Fruit fly (Drosophila melanogaster) whole organism, embryonic: ENCODE data around the gene CG11095.

Experiments used
- BEAF-32 ChIP-seq: fragments of 200-800 bp; sonication (Bioruptor generic); optimal IDR thresholded peaks from 3 replicates; lab custom pipeline; 2017; ENCODE audit warnings: missing biosample characterization, missing genetic modification characterization, mild to moderate bottlenecking, moderate library complexity, missing genetic modification reagents
- CG12104 ChIP-seq: fragments of 200-800 bp; sonication (Bioruptor generic); optimal IDR thresholded peaks from 3 replicates; lab custom pipeline; 2016; ENCODE audit warnings: missing biosample characterization, missing genetic modification characterization
- CG12236 ChIP-seq: fragments of 200-800 bp; sonication (Bioruptor generic); optimal IDR thresholded peaks from 2 replicates; lab custom pipeline; 2016; ENCODE audit warnings: missing biosample characterization, missing genetic modification characterization
- CG12391 ChIP-seq: fragments of 200-800 bp; sonication (Bioruptor generic); optimal IDR thresholded peaks from 3 replicates; lab custom pipeline; 2018; ENCODE audit warnings: missing biosample characterization, mild to moderate bottlenecking, missing genetic modification characterization, moderate library complexity
- CG13287 ChIP-seq: fragments of 200-800 bp; sonication (Bioruptor generic); IDR thresholded peaks from 2 replicates; pipeline ENCODE4 v1.3.6; 2022; ENCODE audit warnings: missing biosample characterization, missing genetic modification characterization; ENCODE audit not compliant: partially characterized antibody
- CG13624 ChIP-seq: fragments of 200-800 bp; sonication (Bioruptor generic); optimal IDR thresholded peaks from 2 replicates; lab custom pipeline; 2016; ENCODE audit warnings: missing biosample characterization, missing genetic modification characterization
- CG14965 ChIP-seq: fragments of 200-800 bp; sonication (Bioruptor generic); optimal IDR thresholded peaks from 2 replicates; lab custom pipeline; 2016; ENCODE audit warnings: missing biosample characterization, missing genetic modification characterization, borderline replicate concordance
- CG15269 ChIP-seq: fragments of 200-800 bp; sonication (Bioruptor generic); optimal IDR thresholded peaks from 2 replicates; lab custom pipeline; 2018; ENCODE audit warnings: missing biosample characterization, mild to moderate bottlenecking, missing genetic modification characterization, moderate library complexity
- CG1529 ChIP-seq: fragments of 200-800 bp; sonication (Bioruptor generic); optimal IDR thresholded peaks from 3 replicates; lab custom pipeline; 2018; ENCODE audit warnings: missing biosample characterization, missing genetic modification characterization
- CG1647 ChIP-seq: fragments of 200-800 bp; sonication (Bioruptor generic); optimal IDR thresholded peaks from 3 replicates; lab custom pipeline; 2016; ENCODE audit warnings: missing biosample characterization, missing genetic modification characterization
- CG16815 ChIP-seq: fragments of 200-800 bp; sonication (Bioruptor generic); optimal IDR thresholded peaks from 3 replicates; lab custom pipeline; 2017; ENCODE audit warnings: missing biosample characterization, mild to moderate bottlenecking, missing genetic modification characterization
- CG18599 ChIP-seq: fragments of 200-800 bp; sonication (Bioruptor generic); optimal IDR thresholded peaks from 3 replicates; lab custom pipeline; 2017; ENCODE audit warnings: missing biosample characterization, missing genetic modification characterization, mild to moderate bottlenecking, moderate library complexity, missing genetic modification reagents
- CG2712 ChIP-seq: fragments of 200-800 bp; optimal IDR thresholded peaks from 3 replicates; lab custom pipeline; 2019; ENCODE audit warnings: missing biosample characterization, mild to moderate bottlenecking, missing genetic modification characterization, moderate library complexity
- CG31224 ChIP-seq: fragments of 200-800 bp; sonication (Bioruptor generic); IDR thresholded peaks from 2 replicates; pipeline ENCODE4 v1.3.6; 2022; ENCODE audit warnings: missing biosample characterization, missing genetic modification characterization
- CG3281 ChIP-seq: fragments of 200-800 bp; sonication (Bioruptor generic); optimal IDR thresholded peaks from 3 replicates; lab custom pipeline; 2017; ENCODE audit warnings: missing biosample characterization, mild to moderate bottlenecking, missing genetic modification characterization
- CG3407 ChIP-seq: fragments of 200-800 bp; sonication (Bioruptor generic); optimal IDR thresholded peaks from 2 replicates; lab custom pipeline; 2018; ENCODE audit warnings: missing biosample characterization, mild to moderate bottlenecking, missing genetic modification characterization
- CG42726 ChIP-seq: fragments of 200-800 bp; sonication (Bioruptor generic); IDR thresholded peaks from 2 replicates; pipeline ENCODE4 v1.3.6; 2022; ENCODE audit warnings: missing biosample characterization, missing genetic modification characterization; ENCODE audit not compliant: partially characterized antibody
- CG4854 ChIP-seq: fragments of 200-800 bp; sonication (Bioruptor generic); optimal IDR thresholded peaks from 2 replicates; lab custom pipeline; 2016; ENCODE audit warnings: missing biosample characterization, missing genetic modification characterization, inconsistent platforms
- CG8089 ChIP-seq: fragments of 200-800 bp; sonication (Bioruptor generic); optimal IDR thresholded peaks from 3 replicates; lab custom pipeline; 2016; ENCODE audit warnings: missing biosample characterization, missing genetic modification characterization
- CG8388 ChIP-seq: fragments of 200-800 bp; sonication (Bioruptor generic); optimal IDR thresholded peaks from 2 replicates; lab custom pipeline; 2019; ENCODE audit warnings: missing biosample characterization, mild to moderate bottlenecking, missing genetic modification characterization, moderate library complexity
- CG9797 ChIP-seq: fragments of 200-800 bp; sonication (Bioruptor generic); optimal IDR thresholded peaks from 3 replicates; lab custom pipeline; 2018; ENCODE audit warnings: missing biosample characterization, mild to moderate bottlenecking, missing genetic modification characterization
- CG9817 ChIP-seq: fragments of 200-800 bp; sonication (Bioruptor generic); optimal IDR thresholded peaks from 2 replicates; lab custom pipeline; 2018; ENCODE audit warnings: missing biosample characterization, mild to moderate bottlenecking, missing genetic modification characterization, moderate library complexity
- Drgx ChIP-seq: fragments of 200-800 bp; sonication (Bioruptor generic); IDR thresholded peaks from 2 replicates; pipeline ENCODE4 v1.3.6; 2022; ENCODE audit warnings: missing biosample characterization, missing genetic modification characterization
- Fer3 ChIP-seq: fragments of 200-800 bp; sonication (Bioruptor generic); optimal IDR thresholded peaks from 2 replicates; lab custom pipeline; 2018; ENCODE audit warnings: missing biosample characterization, mild to moderate bottlenecking, missing genetic modification characterization, moderate library complexity
- HHEX ChIP-seq: fragments of 200-800 bp; sonication (Bioruptor generic); optimal IDR thresholded peaks from 3 replicates; lab custom pipeline; 2017; ENCODE audit warnings: missing biosample characterization, mild to moderate bottlenecking, missing genetic modification characterization, missing genetic modification reagents
- Hmx ChIP-seq: fragments of 200-800 bp; sonication (Bioruptor generic); optimal IDR thresholded peaks from 2 replicates; lab custom pipeline; 2016; ENCODE audit warnings: missing biosample characterization, missing genetic modification characterization
- MBD-R2 ChIP-seq: fragments of 200-800 bp; sonication (Bioruptor generic); IDR thresholded peaks from 2 replicates; pipeline ENCODE4 v1.3.6; 2022; ENCODE audit warnings: missing biosample characterization, missing genetic modification characterization
- Max ChIP-seq: fragments of 200-800 bp; sonication (Bioruptor generic); optimal IDR thresholded peaks from 2 replicates; lab custom pipeline; 2016; ENCODE audit warnings: missing biosample characterization, mild to moderate bottlenecking, missing genetic modification characterization
- Mrtf ChIP-seq: fragments of 200-800 bp; sonication (Bioruptor generic); IDR thresholded peaks from 3 replicates; pipeline ENCODE4 v1.3.6; 2022; ENCODE audit warnings: missing biosample characterization, missing genetic modification characterization
- NFAT ChIP-seq: fragments of 200-800 bp; sonication (Bioruptor generic); IDR thresholded peaks from 2 replicates; pipeline ENCODE4 v1.3.6; 2022; ENCODE audit warnings: missing biosample characterization, missing genetic modification characterization
- PHDP ChIP-seq: fragments of 200-800 bp; sonication (Bioruptor generic); optimal IDR thresholded peaks from 3 replicates; lab custom pipeline; 2018; ENCODE audit warnings: missing biosample characterization, mild to moderate bottlenecking, missing genetic modification characterization, moderate library complexity
- Sox102F ChIP-seq: fragments of 200-800 bp; sonication (Bioruptor generic); optimal IDR thresholded peaks from 2 replicates; lab custom pipeline; 2018; ENCODE audit warnings: missing biosample characterization, mild to moderate bottlenecking, missing genetic modification characterization, moderate library complexity
- Sry-δ ChIP-seq: fragments of 200-800 bp; sonication (Bioruptor generic); optimal IDR thresholded peaks from 2 replicates; lab custom pipeline; 2016; ENCODE audit warnings: missing biosample characterization, missing genetic modification characterization
- Taf1 ChIP-seq: fragments of 200-800 bp; sonication (Bioruptor generic); IDR thresholded peaks from 2 replicates; pipeline ENCODE4 v1.3.6; 2022; ENCODE audit warnings: missing biosample characterization, missing genetic modification characterization
- Vsx1 ChIP-seq: fragments of 200-800 bp; sonication (Bioruptor generic); optimal IDR thresholded peaks from 2 replicates; lab custom pipeline; 2017; ENCODE audit warnings: missing biosample characterization, mild to moderate bottlenecking, missing genetic modification characterization, missing genetic modification reagents
- ap ChIP-seq: fragments of 200-800 bp; sonication (Bioruptor generic); IDR thresholded peaks from 2 replicates; pipeline ENCODE4 v1.3.6; 2022; ENCODE audit warnings: missing biosample characterization, missing genetic modification characterization
- ara ChIP-seq: fragments of 200-800 bp; sonication (Bioruptor generic); IDR thresholded peaks from 2 replicates; pipeline ENCODE4 v1.3.6; 2022; ENCODE audit warnings: missing biosample characterization, missing genetic modification characterization
- cg ChIP-seq: fragments of 200-800 bp; sonication (Bioruptor generic); optimal IDR thresholded peaks from 3 replicates; lab custom pipeline; 2019; ENCODE audit warnings: missing biosample characterization, mild to moderate bottlenecking, missing genetic modification characterization, moderate library complexity
- chn ChIP-seq: fragments of 200-800 bp; sonication (Bioruptor generic); optimal IDR thresholded peaks from 2 replicates; lab custom pipeline; 2016; ENCODE audit warnings: missing biosample characterization, missing genetic modification characterization
- gcm2 ChIP-seq: fragments of 200-800 bp; sonication (Bioruptor generic); optimal IDR thresholded peaks from 2 replicates; lab custom pipeline; 2016; ENCODE audit warnings: missing biosample characterization, missing genetic modification characterization
- klu ChIP-seq: fragments of 200-800 bp; sonication (Bioruptor generic); IDR thresholded peaks from 2 replicates; pipeline ENCODE4 v1.3.6; 2022; ENCODE audit warnings: missing biosample characterization, missing genetic modification characterization
- nerfin-2 ChIP-seq: fragments of 200-800 bp; sonication (Bioruptor generic); IDR thresholded peaks from 2 replicates; pipeline ENCODE4 v1.3.6; 2022; ENCODE audit warnings: missing biosample characterization, missing genetic modification characterization; ENCODE audit not compliant: partially characterized antibody
- pan ChIP-seq, 4 experiments: fragments of >200 bp in 3 of 4; fragments of 200-800 bp in 1 of 4; sonication (Bioruptor generic) in 1 of 4; optimal IDR thresholded peaks in 3 of 4; IDR thresholded peaks in 1 of 4; 2 replicates each; pipeline versions ENCODE4 v1.3.6 to Lab custom; 2017 to 2022; ENCODE audit warnings: missing biosample characterization in 2 of 4, missing genetic modification characterization in 2 of 4, mixed read lengths in 1 of 4
- pho ChIP-seq: fragments of 200-800 bp; sonication (Bioruptor generic); optimal IDR thresholded peaks from 2 replicates; lab custom pipeline; 2016; ENCODE audit warnings: missing biosample characterization, missing genetic modification characterization
- ro ChIP-seq: fragments of 200-800 bp; sonication (Bioruptor generic); IDR thresholded peaks from 2 replicates; pipeline ENCODE4 v1.3.6; 2022; ENCODE audit warnings: missing biosample characterization, missing genetic modification characterization
- row ChIP-seq: fragments of 200-800 bp; sonication (Bioruptor generic); IDR thresholded peaks from 3 replicates; pipeline ENCODE4 v1.3.6; 2022; ENCODE audit warnings: missing biosample characterization, missing genetic modification characterization
- sens ChIP-seq: fragments of 200-800 bp; sonication (Bioruptor generic); peaks from one replicate; lab custom pipeline; 2016; ENCODE audit warnings: missing biosample characterization, missing genetic modification characterization
- slbo ChIP-seq: fragments of 200-800 bp; sonication (Bioruptor generic); IDR thresholded peaks from 2 replicates; pipeline ENCODE4 v1.3.6; 2022; ENCODE audit warnings: missing biosample characterization, missing genetic modification characterization
- tx ChIP-seq: fragments of 200-800 bp; sonication (Bioruptor generic); optimal IDR thresholded peaks from 2 replicates; lab custom pipeline; 2016; ENCODE audit warnings: missing biosample characterization, missing genetic modification characterization
- vfl ChIP-seq: fragments of 200-800 bp; sonication (Bioruptor generic); optimal IDR thresholded peaks from 2 replicates; lab custom pipeline; 2016; ENCODE audit warnings: missing biosample characterization, missing genetic modification characterization
- yki ChIP-seq: fragments of >200 bp; optimal IDR thresholded peaks from 3 replicates; lab custom pipeline; 2018
- zf30C ChIP-seq: fragments of 200-800 bp; sonication (Bioruptor generic); optimal IDR thresholded peaks from 3 replicates; lab custom pipeline; 2018; ENCODE audit warnings: missing biosample characterization, mild to moderate bottlenecking, missing genetic modification characterization

The CG11095 gene

DNA sequence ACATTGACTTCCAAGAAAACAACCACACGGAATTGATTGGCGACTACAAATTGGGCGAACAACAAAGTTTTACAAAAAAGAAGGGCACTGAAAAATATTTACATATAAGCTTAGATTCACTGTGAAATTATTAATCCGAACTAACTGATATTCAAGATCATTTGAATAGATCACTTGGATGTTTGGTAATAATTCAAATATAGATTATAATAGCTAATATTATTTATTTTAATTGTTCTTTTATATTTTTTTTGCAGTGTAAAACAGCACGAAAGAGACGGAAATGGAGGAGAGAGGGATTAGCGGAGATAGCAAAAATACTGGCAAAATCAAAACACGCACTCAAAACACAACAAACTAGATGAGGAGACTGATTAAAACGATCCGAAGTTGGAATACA lies 26.8 kb downstream of the CG11095 start (continued):
- TF ChIP-seq CG4854 (GFP tag; lab: Kevin White, UChicago) = no peak
- TF ChIP-seq cg (GFP tag; lab: Kevin White, UChicago) = no peak
- no peak for TF ChIP-seq Fer3
- TF ChIP-seq Sox102F (GFP tag; lab: Kevin White, UChicago) = peak; percentile 42
- TF ChIP-seq MBD-R2 (GFP tag; lab: Robert Waterston, UW) = no peak
- no peak for TF ChIP-seq klu (GFP tag; lab: Robert Waterston, UW)
- peak; percentile 40 for TF ChIP-seq CG15269 (tag; lab: Kevin White, UChicago)
- peak; percentile 39 for TF ChIP-seq CG2712 (tag; lab: Kevin White, UChicago)
- no peak for TF ChIP-seq CG42726 (GFP tag; lab: Robert Waterston, UW)
- TF ChIP-seq CG3407 = no peak
- no peak for TF ChIP-seq gcm2 (GFP tag; lab: Kevin White, UChicago)
- TF ChIP-seq Taf1 (GFP tag; lab: Robert Waterston, UW) = no peak
- no peak for TF ChIP-seq pan (optimal IDR thresholded peaks at IDR 0.05; lab: Kevin White, UChicago)
- TF ChIP-seq pan (GFP tag; optimal IDR thresholded peaks at IDR 0.05 in 1 of 2, IDR thresholded peaks at IDR 0.05 in 1 of 2) = peak in 1 of 2 experiments; percentile 45
- TF ChIP-seq tx (GFP tag; lab: Kevin White, UChicago) = no peak
- peak; percentile 53 for TF ChIP-seq Drgx (GFP tag; lab: Robert Waterston, UW)
- no peak for TF ChIP-seq CG13287 (GFP tag; lab: Robert Waterston, UW)
- no peak for TF ChIP-seq CG9797 (GFP tag; lab: Kevin White, UChicago)
- no peak for TF ChIP-seq HHEX (GFP tag; lab: Kevin White, UChicago)
- no peak for TF ChIP-seq sens (GFP tag; lab: Kevin White, UChicago)
- no peak for TF ChIP-seq pho (GFP tag; lab: Kevin White, UChicago)
- TF ChIP-seq NFAT (GFP tag; lab: Robert Waterston, UW) = no peak
- no peak for TF ChIP-seq CG14965 (GFP tag; lab: Kevin White, UChicago)
- TF ChIP-seq CG31224 (GFP tag; lab: Robert Waterston, UW) = no peak
- no peak for TF ChIP-seq CG16815 (GFP tag; lab: Kevin White, UChicago)
- TF ChIP-seq CG12391 = peak; percentile 12
- no peak for TF ChIP-seq vfl
- no peak for TF ChIP-seq Max (GFP tag; lab: Kevin White, UChicago)
- no peak for TF ChIP-seq CG1647
- TF ChIP-seq nerfin-2 = no peak
- TF ChIP-seq ap = no peak
- no peak for TF ChIP-seq CG13624 (GFP tag; lab: Kevin White, UChicago)
- TF ChIP-seq Mrtf (GFP tag; lab: Robert Waterston, UW) = no peak
- TF ChIP-seq ro (GFP tag; lab: Robert Waterston, UW) = no peak
- TF ChIP-seq CG8388 (GFP tag; lab: Kevin White, UChicago) = peak; percentile 1
- no peak for TF ChIP-seq BEAF-32 (GFP tag; lab: Kevin White, UChicago)
- TF ChIP-seq yki = no peak
- no peak for TF ChIP-seq CG9817
- TF ChIP-seq CG12236 (GFP tag; lab: Kevin White, UChicago) = no peak
- TF ChIP-seq slbo (GFP tag; lab: Robert Waterston, UW) = peak; percentile 52
- TF ChIP-seq Sry-δ = no peak
- TF ChIP-seq zf30C (GFP tag; lab: Kevin White, UChicago) = no peak
- TF ChIP-seq Vsx1 (GFP tag; lab: Kevin White, UChicago) = no peak
- no peak for TF ChIP-seq chn (GFP tag; lab: Kevin White, UChicago)
- no peak for TF ChIP-seq Hmx
- TF ChIP-seq PHDP (tag; lab: Kevin White, UChicago) = peak; percentile 9
- peak; percentile 23 for TF ChIP-seq CG18599 (GFP tag; lab: Kevin White, UChicago)
- TF ChIP-seq CG1529 (GFP tag; lab: Kevin White, UChicago) = no peak
- peak; percentile 49; the same call in 2 of the 3 replicates for TF ChIP-seq row (GFP tag; lab: Robert Waterston, UW)
- TF ChIP-seq CG12104 = no peak
- no peak for TF ChIP-seq ara (GFP tag; lab: Robert Waterston, UW)
- TF ChIP-seq CG8089 = no peak
- no peak for TF ChIP-seq CG3281 (GFP tag; lab: Kevin White, UChicago)
